Worm (Caenorhabditis elegans) whole organism, L4 larva: Measurements from ENCODE around the gene C50E3.11.

Source experiments
- F26F4.8 ChIP-seq: fragments of 200-800 bp; sonication (Bioruptor generic); conservative IDR thresholded peaks from 2 replicates; pipeline ENCODE4 v1.3.6; 2022; ENCODE audit warnings: missing genetic modification characterization, missing compliant biosample characterization
- F49E8.2 ChIP-seq: sonication (generic microtip); optimal IDR thresholded peaks from 2 replicates; lab custom pipeline; 2016; ENCODE audit warnings: missing compliant biosample characterization, mild to moderate bottlenecking, missing genetic modification characterization, borderline replicate concordance
- T20F7.1 ChIP-seq: fragments of 200-800 bp; sonication (Bioruptor generic); optimal IDR thresholded peaks from 2 replicates; lab custom pipeline; 2018; ENCODE audit warnings: mild to moderate bottlenecking, missing genetic modification characterization, missing compliant biosample characterization
- Y105C5A.15 ChIP-seq: fragments of 200-800 bp; sonication (Bioruptor generic); IDR thresholded peaks from 2 replicates; pipeline ENCODE4 v1.3.6; 2022; ENCODE audit warnings: missing genetic modification characterization, missing compliant biosample characterization
- Y48G9A.11 ChIP-seq: fragments of 200-800 bp; sonication (Bioruptor generic); IDR thresholded peaks from 2 replicates; pipeline ENCODE4 v1.3.6; 2022; ENCODE audit warnings: missing genetic modification reagents, missing genetic modification characterization, missing compliant biosample characterization
- Y5F2A.4 ChIP-seq: fragments of 200-800 bp; sonication (Bioruptor generic); optimal IDR thresholded peaks from 2 replicates; lab custom pipeline; 2018; ENCODE audit warnings: mild to moderate bottlenecking, missing genetic modification characterization, missing compliant biosample characterization
- ceh-28 ChIP-seq: fragments of 150-350 bp; optimal IDR thresholded peaks from 2 replicates; lab custom pipeline; 2014; ENCODE audit warnings: missing biosample characterization, missing genetic modification reagents, missing genetic modification characterization
- ceh-32 ChIP-seq: sonication (generic microtip); optimal IDR thresholded peaks from 2 replicates; lab custom pipeline; 2016; ENCODE audit warnings: mild to moderate bottlenecking, missing genetic modification characterization, missing compliant biosample characterization; ENCODE audit not compliant: poor library complexity
- fos-1 ChIP-seq: fragments of 150-350 bp; optimal IDR thresholded peaks from 2 replicates; lab custom pipeline; 2014; ENCODE audit warnings: missing biosample characterization, missing genetic modification characterization
- gei-8 ChIP-seq: fragments of 200-800 bp; sonication (Bioruptor generic); optimal IDR thresholded peaks from 2 replicates; lab custom pipeline; 2018; ENCODE audit warnings: mild to moderate bottlenecking, missing genetic modification characterization, missing compliant biosample characterization
- hmg-1.1 ChIP-seq: fragments of 200-800 bp; sonication (Bioruptor generic); IDR thresholded peaks from 2 replicates; pipeline ENCODE4 v1.3.6; 2022; ENCODE audit warnings: missing genetic modification reagents, missing genetic modification characterization, missing compliant biosample characterization
- lin-39 ChIP-seq: fragments of 150-350 bp; optimal IDR thresholded peaks from 2 replicates; lab custom pipeline; 2014; ENCODE audit warnings: missing biosample characterization, missing genetic modification reagents, missing genetic modification characterization
- lsy-2 ChIP-seq, 2 experiments: fragments of 150-350 bp in 1 of 2; sonication (generic microtip) in 1 of 2; optimal IDR thresholded peaks; 2 replicates each; lab custom pipeline; 2014 to 2017; ENCODE audit warnings: missing biosample characterization in 2 of 2, missing genetic modification characterization in 2 of 2
- madf-9 ChIP-seq: fragments of 200-800 bp; sonication (Bioruptor generic); conservative IDR thresholded peaks from 2 replicates; pipeline ENCODE4 v1.3.6; 2022; ENCODE audit warnings: missing genetic modification reagents, missing genetic modification characterization, missing compliant biosample characterization
- mdt-29 ChIP-seq: fragments of 200-800 bp; sonication (Bioruptor generic); IDR thresholded peaks from 2 replicates; pipeline ENCODE4 v1.3.6; 2022; ENCODE audit warnings: missing genetic modification reagents, missing genetic modification characterization, missing compliant biosample characterization
- mep-1 ChIP-seq: fragments of 150-350 bp; sonication (generic microtip); optimal IDR thresholded peaks from 3 replicates; lab custom pipeline; 2014; ENCODE audit warnings: missing biosample characterization, missing genetic modification characterization
- mes-2 ChIP-seq: sonication (generic microtip); optimal IDR thresholded peaks from 2 replicates; lab custom pipeline; 2016; ENCODE audit warnings: missing genotype, mild to moderate bottlenecking, missing genetic modification characterization, missing compliant biosample characterization; ENCODE audit not compliant: poor library complexity, severe bottlenecking
- mxl-2 ChIP-seq: fragments of 200-800 bp; sonication (Bioruptor generic); conservative IDR thresholded peaks from 2 replicates; pipeline ENCODE4 v1.3.6; 2022; ENCODE audit warnings: missing genetic modification reagents, missing genetic modification characterization, missing compliant biosample characterization
- mxl-3 ChIP-seq: fragments of 200-800 bp; sonication (Bioruptor generic); optimal IDR thresholded peaks from 2 replicates; lab custom pipeline; 2018; ENCODE audit warnings: mild to moderate bottlenecking, missing genetic modification characterization, missing compliant biosample characterization
- nhr-111 ChIP-seq: fragments of 200-800 bp; sonication (Bioruptor generic); optimal IDR thresholded peaks from 2 replicates; lab custom pipeline; 2018; ENCODE audit warnings: mild to moderate bottlenecking, missing genetic modification characterization, missing compliant biosample characterization
- nhr-25 ChIP-seq: sonication (generic microtip); optimal IDR thresholded peaks from 2 replicates; lab custom pipeline; 2017; ENCODE audit warnings: missing genetic modification characterization, mild to moderate bottlenecking, missing compliant biosample characterization, antibody characterized with exemption, moderate library complexity, borderline replicate concordance; ENCODE audit not compliant: insufficient read depth
- nhr-28 ChIP-seq: fragments of 150-350 bp; optimal IDR thresholded peaks from 2 replicates; lab custom pipeline; 2014; ENCODE audit warnings: missing biosample characterization, missing genetic modification characterization
- nhr-41 ChIP-seq: fragments of 200-800 bp; sonication (Bioruptor generic); IDR thresholded peaks from 2 replicates; pipeline ENCODE4 v1.3.6; 2022; ENCODE audit warnings: missing genetic modification reagents, missing genetic modification characterization, missing compliant biosample characterization
- nhr-6 ChIP-seq: fragments of 150-350 bp; optimal IDR thresholded peaks from 2 replicates; lab custom pipeline; 2014; ENCODE audit warnings: missing biosample characterization, missing genetic modification characterization
- php-3 ChIP-seq: fragments of 200-800 bp; sonication (Bioruptor generic); IDR thresholded peaks from 2 replicates; pipeline ENCODE4 v1.3.6; 2022; ENCODE audit warnings: missing genetic modification reagents, missing genetic modification characterization, missing compliant biosample characterization
- rbr-2 ChIP-seq: sonication (generic microtip); optimal IDR thresholded peaks from 2 replicates; lab custom pipeline; 2016; ENCODE audit warnings: missing genotype, missing genetic modification characterization, missing compliant biosample characterization
- saeg-2 ChIP-seq: fragments of 200-800 bp; sonication (Bioruptor generic); IDR thresholded peaks from 2 replicates; pipeline ENCODE4 v1.3.6; 2022; ENCODE audit warnings: missing genetic modification reagents, missing genetic modification characterization, missing compliant biosample characterization
- sdz-12 ChIP-seq: fragments of 200-800 bp; sonication (Bioruptor generic); optimal IDR thresholded peaks from 2 replicates; lab custom pipeline; 2018; ENCODE audit warnings: mild to moderate bottlenecking, missing genetic modification characterization, missing compliant biosample characterization
- snpc-1.2 ChIP-seq: fragments of 200-800 bp; sonication (Bioruptor generic); IDR thresholded peaks from 2 replicates; pipeline ENCODE4 v1.3.6; 2022; ENCODE audit warnings: missing genetic modification reagents, missing genetic modification characterization, missing compliant biosample characterization
- snpc-4 ChIP-seq: fragments of 150-350 bp; optimal IDR thresholded peaks from 2 replicates; lab custom pipeline; 2014; ENCODE audit warnings: missing biosample characterization, missing genetic modification characterization
- spr-3 ChIP-seq: fragments of 200-800 bp; sonication (Bioruptor generic); optimal IDR thresholded peaks from 2 replicates; lab custom pipeline; 2018; ENCODE audit warnings: mild to moderate bottlenecking, missing genetic modification characterization, missing compliant biosample characterization
- tra-1 ChIP-seq: fragments of 200-800 bp; sonication (Bioruptor generic); IDR thresholded peaks from 2 replicates; pipeline ENCODE4 v1.3.6; 2022; ENCODE audit warnings: missing genetic modification reagents, missing genetic modification characterization, missing compliant biosample characterization
- unc-39 ChIP-seq: sonication (generic microtip); optimal IDR thresholded peaks from 2 replicates; lab custom pipeline; 2017; ENCODE audit warnings: missing biosample characterization, missing genetic modification characterization
- unc-62 ChIP-seq, 3 experiments: fragments of 150-350 bp in 1 of 3; sonication (generic microtip); optimal IDR thresholded peaks in 2 of 3; peaks in 1 of 3; 1 replicate in 1 of 3; 2 replicates in 2 of 3; lab custom pipeline; 2014 to 2017; ENCODE audit warnings: missing biosample characterization in 3 of 3, missing genetic modification characterization in 3 of 3, missing genetic modification reagents in 3 of 3, missing genotype in 1 of 3
- vab-7 ChIP-seq: fragments of 200-800 bp; sonication (Bioruptor generic); IDR thresholded peaks from 2 replicates; pipeline ENCODE4 v1.3.6; 2022; ENCODE audit warnings: missing genetic modification reagents, missing genetic modification characterization, missing compliant biosample characterization
- zip-2 ChIP-seq: fragments of 150-350 bp; optimal IDR thresholded peaks from 2 replicates; lab custom pipeline; 2014; ENCODE audit warnings: missing biosample characterization, missing genetic modification characterization
- ztf-7 ChIP-seq: fragments of 150-350 bp; optimal IDR thresholded peaks from 2 replicates; lab custom pipeline; 2014; ENCODE audit warnings: missing biosample characterization, missing genetic modification characterization

The C50E3.11 gene

ce11 chrV:7570290-7570689 is 33.0 kb downstream of the C50E3.11 start, which contains the start of gene clec-212:
clec-212 (minus strand) TSS chrV:7570390.
- TF ChIP-seq mdt-29 (GFP tag; lab: Robert Waterston, UW) (no peak), ztf-7 (tag; lab: Kevin White, UChicago) (no peak), ceh-32 (tag; lab: Kevin White, UChicago) (no peak), hmg-1.1 (GFP tag; lab: Robert Waterston, UW) (no peak), gei-8 (GFP tag; lab: Kevin White, UChicago) (no peak), snpc-1.2 (GFP tag; lab: Robert Waterston, UW) (no peak), mes-2 (tag; lab: Kevin White, UChicago) (no peak), T20F7.1 (GFP tag; lab: Kevin White, UChicago) (no peak), madf-9 (no peak), nhr-25 (tag; lab: Kevin White, UChicago) (no peak), sdz-12 (GFP tag; lab: Kevin White, UChicago) (no peak), snpc-4 (no peak), F49E8.2 (tag; lab: Kevin White, UChicago) (no peak), vab-7 (GFP tag; lab: Robert Waterston, UW) (no peak)
- TF ChIP-seq, all 104 proteins: peak for 0

DNA sequence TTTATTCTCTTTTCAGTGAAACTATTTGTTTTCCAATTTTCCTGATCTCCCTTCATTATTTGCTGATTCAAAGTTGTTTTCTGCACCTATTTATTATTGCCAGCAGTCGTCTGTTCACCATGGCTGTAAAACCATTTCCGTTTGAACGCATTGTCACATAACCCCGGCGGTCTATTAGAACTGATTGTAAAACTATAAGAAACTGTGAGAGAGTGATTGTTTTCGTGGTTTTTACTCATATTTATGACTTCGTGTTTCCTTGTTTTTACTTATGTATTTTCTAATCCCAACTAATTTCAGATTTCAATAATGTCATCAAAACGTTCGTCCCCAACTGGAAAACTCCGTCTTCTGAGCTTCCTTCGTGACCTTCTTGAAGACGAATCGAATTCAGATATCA is 40.3 kb downstream of the C50E3.11 start, which contains the start of gene F19F10.1:
Gene F19F10.1, plus strand, starts transcription at position 301 of the 400 bp plus-strand sequence.
- TF ChIP-seq ztf-7 (tag; lab: Kevin White, UChicago) (no peak), Y105C5A.15 (GFP tag; lab: Robert Waterston, UW) (no peak), spr-3 (GFP tag; lab: Kevin White, UChicago) (no peak), nhr-41 (GFP tag; lab: Robert Waterston, UW) (no peak), tra-1 (GFP tag; lab: Robert Waterston, UW) (no peak), unc-39 (tag; lab: Kevin White, UChicago) (no peak), nhr-6 (tag; lab: Kevin White, UChicago) (no peak), nhr-28 (tag; lab: Kevin White, UChicago) (no peak), nhr-111 (no peak), Y48G9A.11 (GFP tag; lab: Robert Waterston, UW) (no peak), mxl-3 (GFP tag; lab: Kevin White, UChicago) (no peak)

- TF ChIP-seq zip-2 (tag; lab: Kevin White, UChicago): no peak
- no peak for TF ChIP-seq tra-1 (GFP tag; lab: Robert Waterston, UW)
- no peak for TF ChIP-seq lin-39 (tag; lab: Kevin White, UChicago)
- TF ChIP-seq lsy-2 (tag; optimal IDR thresholded peaks at IDR 0.05; lab: Kevin White, UChicago): no peak
- no peak for TF ChIP-seq mep-1 (tag; lab: Kevin White, UChicago)
- no peak for TF ChIP-seq php-3 (GFP tag; lab: Robert Waterston, UW)
- no peak for TF ChIP-seq F26F4.8 (GFP tag; lab: Robert Waterston, UW)
- TF ChIP-seq Y5F2A.4 (GFP tag; lab: Kevin White, UChicago): no peak
- no peak for TF ChIP-seq fos-1 (tag; lab: Kevin White, UChicago)
- no peak for TF ChIP-seq ceh-28 (tag; lab: Kevin White, UChicago)
- no peak for TF ChIP-seq hmg-1.1 (GFP tag; lab: Robert Waterston, UW)
- no peak for TF ChIP-seq rbr-2 (tag; lab: Kevin White, UChicago)
- TF ChIP-seq saeg-2 (GFP tag; lab: Robert Waterston, UW): no peak
These were observed 44.6 kb downstream of the C50E3.11 start, which contains the start of gene ets-7 for ce11 chrV:7558693-7559092. ets-7 (minus strand) TSS chrV:7558793.

DNA sequence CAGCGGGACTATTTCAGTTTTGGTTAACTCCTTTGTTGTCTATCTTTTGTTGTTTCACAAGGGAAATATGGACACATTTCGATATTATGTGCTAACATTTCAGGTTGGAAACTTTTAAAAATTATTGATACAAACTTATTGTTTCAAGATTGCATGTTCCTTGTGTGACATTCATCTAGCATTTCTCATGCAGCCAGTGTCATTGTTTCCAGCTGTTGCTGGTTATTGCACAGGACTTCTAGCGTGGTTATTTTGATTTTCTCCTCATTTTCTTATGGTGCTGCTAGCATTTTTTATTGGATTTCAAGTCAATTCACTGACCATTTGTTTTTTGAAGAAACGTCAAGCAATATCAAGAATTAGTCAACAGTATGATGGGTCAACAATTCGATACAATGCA is 47.4 kb downstream of the C50E3.11 start:
- TF ChIP-seq unc-62 (GFP tag; optimal IDR thresholded peaks at IDR 0.05 in 1 of 2; lab: Kevin White, UChicago): peak in 1 of 2 experiments; percentile 34
- TF ChIP-seq unc-62 (tag; optimal IDR thresholded peaks at IDR 0.05; lab: Kevin White, UChicago): no peak
- TF ChIP-seq mxl-2 (GFP tag; lab: Robert Waterston, UW): no peak
- TF ChIP-seq, all 104 proteins: peak for 1
